Worm (Caenorhabditis elegans): ENCODE data around the gene lir-1.

DNA sequence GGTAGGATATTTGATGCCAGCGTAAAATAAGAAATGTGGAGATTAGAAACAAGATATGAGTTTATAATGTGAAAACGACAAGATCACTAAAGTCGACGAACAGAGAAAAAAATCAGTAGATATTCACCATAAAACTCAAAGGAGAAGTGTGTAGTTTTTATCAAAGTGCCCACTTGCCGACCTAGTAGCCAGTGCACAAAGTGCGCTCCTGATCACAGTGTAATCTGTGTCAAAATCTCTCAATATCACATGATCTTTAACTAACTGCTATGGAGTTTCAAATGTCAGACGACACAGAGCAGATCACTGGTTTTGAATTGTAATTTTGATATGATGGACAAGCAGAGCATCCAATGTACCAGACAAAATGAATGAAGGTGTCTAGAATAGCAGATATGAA, 48.7 kb downstream of the lir-1 start:
- peak; percentile 41 for TF ChIP-seq unc-62 (GFP tag; optimal IDR thresholded peaks at IDR 0.05)
- no peak for TF ChIP-seq ceh-39 (tag; optimal IDR thresholded peaks at IDR 0.05)
- no peak for TF ChIP-seq nhr-237 (tag; optimal IDR thresholded peaks at IDR 0.05)
- no peak for TF ChIP-seq nhr-76 (tag; optimal IDR thresholded peaks at IDR 0.05)
- no peak for TF ChIP-seq ztf-11 (tag; optimal IDR thresholded peaks at IDR 0.05)
- TF ChIP-seq ces-1 (GFP tag; optimal IDR thresholded peaks at IDR 0.05), result no peak
- TF ChIP-seq pha-4 (tag; optimal IDR thresholded peaks at IDR 0.05), result no peak
- no peak for TF ChIP-seq nhr-28 (tag; optimal IDR thresholded peaks at IDR 0.05)
- TF ChIP-seq elt-3 (tag; optimal IDR thresholded peaks at IDR 0.05), result no peak
- TF ChIP-seq lin-32 (GFP tag; optimal IDR thresholded peaks at IDR 0.05), result no peak
- TF ChIP-seq nhr-2 (tag; optimal IDR thresholded peaks at IDR 0.05), result no peak
- TF ChIP-seq nhr-12 (tag; optimal IDR thresholded peaks at IDR 0.05), result no peak
- TF ChIP-seq hlh-1 (tag; optimal IDR thresholded peaks at IDR 0.05), result peak; percentile 24

Data from whole organism, mixed stage, embryonic.